Worm (Caenorhabditis elegans) whole organism, late embryonic: ENCODE data around the gene tba-8.

ENCODE experiments used
- F13H6.1 ChIP-seq: sonication (generic microtip); optimal IDR thresholded peaks from 2 replicates; lab custom pipeline; 2016; ENCODE audit warnings: missing genetic modification characterization, missing compliant biosample characterization
- ahr-1 ChIP-seq: sonication (generic microtip); optimal IDR thresholded peaks from 2 replicates; lab custom pipeline; 2016; ENCODE audit warnings: missing genetic modification characterization, missing compliant biosample characterization
- ceh-22 ChIP-seq: sonication (generic microtip); optimal IDR thresholded peaks from 2 replicates; lab custom pipeline; 2017; ENCODE audit warnings: missing biosample characterization, missing genetic modification characterization
- ceh-24 ChIP-seq: sonication (generic microtip); optimal IDR thresholded peaks from 2 replicates; lab custom pipeline; 2016; ENCODE audit warnings: mild to moderate bottlenecking, missing genetic modification characterization, missing compliant biosample characterization
- ceh-48 ChIP-seq: sonication (generic microtip); optimal IDR thresholded peaks from 2 replicates; lab custom pipeline; 2016; ENCODE audit warnings: missing genetic modification characterization, inconsistent platforms, missing compliant biosample characterization
- elt-2 ChIP-seq: sonication (generic microtip); optimal IDR thresholded peaks from 2 replicates; lab custom pipeline; 2016; ENCODE audit warnings: missing genetic modification reagents, missing genetic modification characterization, missing compliant biosample characterization
- elt-4 ChIP-seq: sonication (generic microtip); optimal IDR thresholded peaks from 2 replicates; lab custom pipeline; 2016; ENCODE audit warnings: missing genetic modification characterization, missing compliant biosample characterization
- odd-2 ChIP-seq: sonication (generic microtip); optimal IDR thresholded peaks from 2 replicates; lab custom pipeline; 2017; ENCODE audit warnings: antibody characterized with exemption, mild to moderate bottlenecking, missing genetic modification characterization, missing compliant biosample characterization
- pat-9 ChIP-seq: fragments of 200-800 bp; sonication (Bioruptor generic); optimal IDR thresholded peaks from 2 replicates; lab custom pipeline; 2018; ENCODE audit warnings: mild to moderate bottlenecking, missing genetic modification characterization, moderate library complexity, missing compliant biosample characterization

Gene tba-8

ce11 chrX:9410747-9411146 is 47.4 kb downstream of the tba-8 start:
- TF ChIP-seq ceh-22 (tag; lab: Kevin White, UChicago) (peak; percentile 7), elt-2 (no peak)

- TF ChIP-seq ceh-24 (no peak), elt-4 (tag; lab: Kevin White, UChicago) (no peak)
Measured at ce11 chrX:9409114-9409513, 49.0 kb downstream of the tba-8 start.

ce11 chrX:9405922-9406321 is 52.2 kb downstream of the tba-8 start:
- no peak for TF ChIP-seq pat-9 (tag; lab: Kevin White, UChicago)
- TF ChIP-seq ceh-48, result no peak
- peak; percentile 11 for TF ChIP-seq elt-2
- no peak for TF ChIP-seq F13H6.1 (tag; lab: Kevin White, UChicago)
- no peak for TF ChIP-seq odd-2
- no peak for TF ChIP-seq ahr-1
